Worm (Caenorhabditis elegans) whole organism, midembryonic: Measurements from ENCODE around the gene ZC13.10.

Source experiments
- cog-1 ChIP-seq: sonication (generic microtip); optimal IDR thresholded peaks from 2 replicates; lab custom pipeline; 2016; ENCODE audit warnings: missing genetic modification characterization, missing compliant biosample characterization
- ztf-23 ChIP-seq: fragments of 200-800 bp; sonication (Bioruptor generic); IDR thresholded peaks from 2 replicates; pipeline ENCODE4 v1.3.6; 2022; ENCODE audit warnings: missing genetic modification reagents, missing genetic modification characterization, missing compliant biosample characterization

DNA sequence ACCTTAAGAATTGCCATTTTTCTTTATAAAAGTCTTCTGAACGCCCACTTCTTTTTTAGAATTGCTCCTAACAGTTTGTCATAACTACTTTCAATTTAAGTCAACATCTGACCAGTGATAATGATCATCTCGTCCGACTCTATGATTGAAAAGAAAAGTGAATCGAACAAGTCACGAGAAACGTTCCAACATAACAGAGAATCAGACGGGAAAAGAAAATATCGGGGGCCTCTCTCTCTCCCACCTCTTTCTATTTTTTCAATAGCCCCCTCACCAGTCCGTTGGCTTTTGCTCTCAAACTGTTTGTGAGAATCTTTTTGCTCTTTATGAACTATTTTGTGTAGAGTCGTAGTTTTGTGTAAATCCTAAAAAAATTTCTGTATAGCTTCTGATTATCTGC lies 25.2 kb upstream of the ZC13.10 start:
- TF ChIP-seq cog-1 (tag; lab: Kevin White, UChicago) (no peak), ztf-23 (GFP tag; lab: Robert Waterston, UW) (no peak)
